Fruit fly (Drosophila melanogaster): Measurements from ENCODE around the gene Taf13.

Gene Taf13

DNA sequence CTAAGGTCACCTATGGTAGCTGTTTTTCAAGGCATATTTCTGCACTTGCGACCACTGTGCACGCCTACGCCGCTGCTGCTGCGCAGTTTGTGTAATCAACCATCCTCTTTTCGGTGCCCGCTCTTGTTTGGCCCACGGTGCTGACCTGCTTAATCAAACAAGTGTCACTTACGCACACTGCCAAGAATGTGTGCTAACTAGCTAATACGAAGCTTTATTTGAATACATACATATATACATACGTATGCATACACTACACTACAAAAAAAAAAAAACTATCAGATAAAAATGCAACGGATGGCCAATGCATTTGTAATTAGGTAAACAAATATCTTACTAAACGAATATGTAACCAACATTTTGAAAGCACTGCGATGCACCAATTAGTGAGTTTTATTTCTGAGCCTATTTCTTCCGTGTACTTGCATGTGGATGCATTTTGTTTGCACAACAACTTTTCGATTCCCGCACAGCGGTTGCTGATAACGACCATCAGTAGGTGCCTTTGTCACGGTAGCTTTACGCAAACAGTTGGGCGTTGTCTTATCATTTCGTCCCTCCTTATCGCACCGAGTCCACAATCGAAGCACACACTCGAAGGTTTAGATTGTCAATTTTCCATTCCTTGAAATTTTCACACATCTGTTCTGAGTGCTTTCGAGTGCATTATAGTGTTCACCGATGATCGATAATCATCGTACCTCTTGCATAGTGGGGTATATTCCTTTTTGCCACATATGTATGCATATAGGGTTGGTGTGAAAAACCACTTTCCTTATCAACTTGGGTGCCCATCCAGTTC, 7.2 kb downstream of the Taf13 start (continued):
- TF ChIP-seq Usf (GFP tag; optimal IDR thresholded peaks at IDR 0.05) (peak; percentile 36), CoRest (tag; optimal IDR thresholded peaks at IDR 0.05) (peak; percentile 83), maf-S (GFP tag; optimal IDR thresholded peaks at IDR 0.05) (peak; percentile 64), tll (GFP tag; optimal IDR thresholded peaks at IDR 0.05) (peak in 1 of 2 experiments; percentile 6), sob (GFP tag; IDR thresholded peaks at IDR 0.05) (peak; percentile 74), CG11723 (GFP tag; optimal IDR thresholded peaks at IDR 0.05) (peak; percentile 51), dan (GFP tag; IDR thresholded peaks at IDR 0.05) (peak; percentile 51; the same call in 1 of the 2 replicates), gsb-n (tag; optimal IDR thresholded peaks at IDR 0.05) (peak; percentile 84), Aef1 (GFP tag; IDR thresholded peaks at IDR 0.05) (peak; percentile 81), nerfin-2 (GFP tag; IDR thresholded peaks at IDR 0.05; ENCODE audit: partially characterized antibody) (no peak), CG4424 (GFP tag; optimal IDR thresholded peaks at IDR 0.05) (peak; percentile 77), CG13775 (GFP tag; optimal IDR thresholded peaks at IDR 0.05) (peak; percentile 61), amos (GFP tag; IDR thresholded peaks at IDR 0.05; ENCODE audit: partially characterized antibody) (no peak; the same call in 1 of the 2 replicates), CG7963 (GFP tag; IDR thresholded peaks at IDR 0.05; ENCODE audit: partially characterized antibody) (no peak), lov (optimal IDR thresholded peaks at IDR 0.05) (no peak), lov (GFP tag; IDR thresholded peaks at IDR 0.05) (peak; percentile 78; the same call in 2 of the 3 replicates), gsb (GFP tag; IDR thresholded peaks at IDR 0.05) (peak; percentile 68), CG6175 (GFP tag; IDR thresholded peaks at IDR 0.05) (peak; percentile 21; the same call in 2 of the 3 replicates), CG8478 (optimal IDR thresholded peaks at IDR 0.05) (no peak), CG17359 (tag; optimal IDR thresholded peaks at IDR 0.05) (peak; percentile 93), CG9797 (GFP tag; optimal IDR thresholded peaks at IDR 0.05) (peak; percentile 8), ap (GFP tag; IDR thresholded peaks at IDR 0.05) (peak; percentile 83), ash1 (GFP tag; optimal IDR thresholded peaks at IDR 0.05) (no peak), Dip2 (GFP tag; IDR thresholded peaks at IDR 0.05) (no peak; the same call in 1 of the 2 replicates), Jarid2 (GFP tag; optimal IDR thresholded peaks at IDR 0.05) (peak; percentile 63), CG12071 (GFP tag; optimal IDR thresholded peaks at IDR 0.05) (peak; percentile 83), CG12942 (GFP tag; optimal IDR thresholded peaks at IDR 0.05) (peak; percentile 66), Spps (tag; optimal IDR thresholded peaks at IDR 0.05) (peak; percentile 67), luna (GFP tag; optimal IDR thresholded peaks at IDR 0.05) (no peak), CG11696 (GFP tag; IDR thresholded peaks at IDR 0.05) (peak; percentile 82), CG15269 (tag; optimal IDR thresholded peaks at IDR 0.05) (peak; percentile 83), CG2202 (tag; optimal IDR thresholded peaks at IDR 0.05) (peak; percentile 70), tio (GFP tag; optimal IDR thresholded peaks at IDR 0.05) (peak; percentile 72), jigr1 (GFP tag; IDR thresholded peaks at IDR 0.05) (peak; percentile 71; the same call in 2 of the 3 replicates), Tbp (GFP tag; optimal IDR thresholded peaks at IDR 0.05) (no peak), CG10366 (GFP tag; IDR thresholded peaks at IDR 0.05) (peak; percentile 90), Taf1 (GFP tag; IDR thresholded peaks at IDR 0.05) (peak; percentile 42; the same call in 1 of the 2 replicates), CG7839 (tag; optimal IDR thresholded peaks at IDR 0.05) (peak; percentile 83), schlank (tag; optimal IDR thresholded peaks at IDR 0.05) (peak; percentile 56), HLH3B (GFP tag; IDR thresholded peaks at IDR 0.05) (peak; percentile 84), CG1529 (GFP tag; optimal IDR thresholded peaks at IDR 0.05) (peak; percentile 75), lilli (GFP tag; optimal IDR thresholded peaks at IDR 0.05) (peak; percentile 80), Sin3A (optimal IDR thresholded peaks at IDR 0.05) (no peak), Xrp1 (GFP tag; IDR thresholded peaks at IDR 0.05) (peak; percentile 89), Six4 (GFP tag; optimal IDR thresholded peaks at IDR 0.05) (peak; percentile 71), sna (GFP tag; IDR thresholded peaks at IDR 0.05; ENCODE audit: partially characterized antibody) (no peak), twi (tag; optimal IDR thresholded peaks at IDR 0.05) (peak; percentile 55), Dip3 (GFP tag; optimal IDR thresholded peaks at IDR 0.05) (peak; percentile 31), CG3281 (GFP tag; optimal IDR thresholded peaks at IDR 0.05) (peak; percentile 77), Hey (tag; optimal IDR thresholded peaks at IDR 0.05) (peak; percentile 27)
